Worm (Caenorhabditis elegans) whole organism, L2 larva: ENCODE results near the gene R11A8.1.

ENCODE experiments used
- C34F6.9 ChIP-seq: fragments of 150-350 bp; optimal IDR thresholded peaks from 2 replicates; lab custom pipeline; 2014; ENCODE audit warnings: missing biosample characterization, missing genetic modification characterization
- F13H6.1 ChIP-seq: sonication (generic microtip); optimal IDR thresholded peaks from 2 replicates; lab custom pipeline; 2016; ENCODE audit warnings: missing genetic modification characterization, missing compliant biosample characterization
- Y55F3AM.14 ChIP-seq: fragments of 200-800 bp; sonication (Bioruptor generic); optimal IDR thresholded peaks from 2 replicates; lab custom pipeline; 2018; ENCODE audit warnings: mild to moderate bottlenecking, missing genetic modification characterization, missing compliant biosample characterization
- ama-1 ChIP-seq: fragments of 150-350 bp; optimal IDR thresholded peaks from 2 replicates; lab custom pipeline; 2018; ENCODE audit warnings: inconsistent platforms
- ceh-82 ChIP-seq: fragments of 150-350 bp; optimal IDR thresholded peaks from 2 replicates; lab custom pipeline; 2014; ENCODE audit warnings: missing biosample characterization, missing genetic modification characterization
- crh-2 ChIP-seq: sonication (generic microtip); optimal IDR thresholded peaks from 2 replicates; lab custom pipeline; 2017; ENCODE audit warnings: missing biosample characterization, missing genetic modification characterization
- egl-27 ChIP-seq: sonication (generic microtip); optimal IDR thresholded peaks from 3 replicates; lab custom pipeline; 2017; ENCODE audit warnings: missing biosample characterization, missing genetic modification reagents, missing genetic modification characterization
- elt-3 ChIP-seq: sonication (generic microtip); optimal IDR thresholded peaks from 2 replicates; lab custom pipeline; 2017; ENCODE audit warnings: missing biosample characterization, missing genetic modification characterization
- fos-1 ChIP-seq: fragments of 150-350 bp; optimal IDR thresholded peaks from 2 replicates; lab custom pipeline; 2014; ENCODE audit warnings: missing biosample characterization, missing genetic modification characterization
- gmeb-1 ChIP-seq: fragments of 150-350 bp; optimal IDR thresholded peaks from 2 replicates; lab custom pipeline; 2014; ENCODE audit warnings: missing biosample characterization, missing genetic modification characterization
- lin-11 ChIP-seq: fragments of 150-350 bp; sonication (generic microtip); optimal IDR thresholded peaks from 2 replicates; lab custom pipeline; 2014; ENCODE audit warnings: missing biosample characterization, missing genetic modification characterization, inconsistent platforms, mixed read lengths
- lin-13 ChIP-seq: fragments of 150-350 bp; optimal IDR thresholded peaks from 2 replicates; lab custom pipeline; 2014; ENCODE audit warnings: missing biosample characterization, missing genetic modification reagents, missing genetic modification characterization
- lsy-2 ChIP-seq, 2 experiments: fragments of 150-350 bp in 1 of 2; sonication (generic microtip) in 1 of 2; optimal IDR thresholded peaks; 2 replicates each; lab custom pipeline; 2014 to 2017; ENCODE audit warnings: missing biosample characterization in 2 of 2, missing genetic modification characterization in 2 of 2
- mab-5 ChIP-seq: fragments of 150-350 bp; optimal IDR thresholded peaks from 2 replicates; lab custom pipeline; 2014; ENCODE audit warnings: missing biosample characterization, missing genetic modification characterization
- mbf-1 ChIP-seq: sonication (generic microtip); optimal IDR thresholded peaks from 2 replicates; lab custom pipeline; 2017; ENCODE audit warnings: missing biosample characterization, missing genetic modification characterization
- mdl-1 ChIP-seq, 2 experiments: fragments of 150-350 bp in 1 of 2; sonication (generic microtip) in 1 of 2; optimal IDR thresholded peaks; 2 replicates each; lab custom pipeline; 2017; ENCODE audit warnings: missing biosample characterization in 2 of 2, missing genetic modification characterization in 2 of 2
- nhr-10 ChIP-seq: sonication (generic microtip); optimal IDR thresholded peaks from 2 replicates; lab custom pipeline; 2017; ENCODE audit warnings: missing biosample characterization, missing genetic modification characterization
- nhr-12 ChIP-seq: fragments of 150-350 bp; optimal IDR thresholded peaks from 2 replicates; lab custom pipeline; 2014; ENCODE audit warnings: missing biosample characterization, missing genetic modification characterization
- nhr-129 ChIP-seq: fragments of 150-350 bp; optimal IDR thresholded peaks from 2 replicates; lab custom pipeline; 2014; ENCODE audit warnings: missing biosample characterization, missing genetic modification characterization
- nhr-21 ChIP-seq: fragments of 150-350 bp; optimal IDR thresholded peaks from 2 replicates; lab custom pipeline; 2014; ENCODE audit warnings: missing biosample characterization, missing genetic modification characterization
- nhr-25 ChIP-seq: fragments of 150-350 bp; sonication (generic microtip); optimal IDR thresholded peaks from 3 replicates; lab custom pipeline; 2014; ENCODE audit warnings: missing biosample characterization, missing genetic modification characterization
- nhr-6 ChIP-seq: fragments of 150-350 bp; optimal IDR thresholded peaks from 2 replicates; lab custom pipeline; 2014; ENCODE audit warnings: missing biosample characterization, missing genetic modification characterization
- nhr-77 ChIP-seq: fragments of 150-350 bp; optimal IDR thresholded peaks from 2 replicates; lab custom pipeline; 2014; ENCODE audit warnings: missing biosample characterization, missing genetic modification characterization
- sem-4 ChIP-seq: fragments of 150-350 bp; optimal IDR thresholded peaks from 2 replicates; lab custom pipeline; 2014; ENCODE audit warnings: missing biosample characterization, missing genetic modification reagents, missing genetic modification characterization
- skn-1 ChIP-seq: sonication (generic microtip); optimal IDR thresholded peaks from 2 replicates; lab custom pipeline; 2017; ENCODE audit warnings: missing biosample characterization, missing genetic modification characterization
- sma-3 ChIP-seq: sonication (generic microtip); optimal IDR thresholded peaks from 2 replicates; lab custom pipeline; 2016; ENCODE audit warnings: missing genetic modification reagents, missing genetic modification characterization, missing compliant biosample characterization
- sma-9 ChIP-seq, 2 experiments: fragments of 150-350 bp in 1 of 2; sonication (generic microtip) in 1 of 2; optimal IDR thresholded peaks; 2 replicates each; lab custom pipeline; 2014 to 2016; ENCODE audit warnings: missing genetic modification characterization in 2 of 2, mild to moderate bottlenecking in 1 of 2, missing biosample characterization in 1 of 2, missing compliant biosample characterization in 1 of 2, missing genetic modification reagents in 1 of 2, moderate library complexity in 1 of 2
- snpc-4 ChIP-seq: fragments of 150-350 bp; optimal IDR thresholded peaks from 2 replicates; lab custom pipeline; 2014; ENCODE audit warnings: missing biosample characterization, missing genetic modification characterization
- unc-55 ChIP-seq: fragments of 150-350 bp; sonication (generic microtip); optimal IDR thresholded peaks from 3 replicates; lab custom pipeline; 2014; ENCODE audit warnings: missing biosample characterization, missing genetic modification reagents, missing genetic modification characterization
- zag-1 ChIP-seq: fragments of 150-350 bp; optimal IDR thresholded peaks from 2 replicates; lab custom pipeline; 2014; ENCODE audit warnings: missing biosample characterization, missing genetic modification characterization

R11A8.1 gene

DNA sequence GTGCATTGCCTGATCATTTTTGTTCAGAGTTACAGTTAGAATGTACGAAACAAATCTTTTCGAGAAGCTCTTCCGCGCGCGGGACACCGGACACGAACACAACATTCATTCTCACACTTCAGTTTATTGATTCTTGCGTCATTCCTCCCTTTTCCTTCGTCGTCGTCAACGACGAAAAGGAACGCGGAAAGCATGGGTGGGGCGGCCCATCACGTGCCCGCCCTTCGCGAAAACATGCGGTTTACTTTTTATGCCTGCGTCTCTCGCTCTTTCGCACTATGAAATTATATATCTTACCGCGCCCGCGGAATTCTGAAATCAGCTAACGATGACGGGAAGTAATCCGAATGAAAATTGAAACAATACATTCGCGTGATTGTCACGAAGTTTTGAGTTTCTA is 23.7 kb upstream of the R11A8.1 start (continued):
- no peak for TF ChIP-seq F13H6.1 (tag; lab: Kevin White, UChicago)
- TF ChIP-seq fos-1 (tag; lab: Kevin White, UChicago), result no peak
- TF ChIP-seq mab-5 (tag; lab: Kevin White, UChicago), result no peak
- TF ChIP-seq nhr-12 (tag; lab: Kevin White, UChicago), result no peak
- no peak for TF ChIP-seq elt-3
- TF ChIP-seq lin-13 (GFP tag; lab: Kevin White, UChicago), result no peak
- no peak for TF ChIP-seq unc-55 (GFP tag; lab: Kevin White, UChicago)
- peak; percentile 71 for TF ChIP-seq nhr-21 (tag; lab: Kevin White, UChicago)
- TF ChIP-seq nhr-77 (tag; lab: Kevin White, UChicago), result no peak

ce11 chrIV:10374601-10375000 is 17.6 kb upstream of the R11A8.1 start, which contains the start of gene mask-1:
TSS of gene mask-1 (plus strand) at chrIV:10374901.
- TF ChIP-seq mbf-1 (tag; lab: Kevin White, UChicago), result no peak
- no peak for TF ChIP-seq sem-4 (tag; lab: Kevin White, UChicago)
- TF ChIP-seq mdl-1 (tag; optimal IDR thresholded peaks at IDR 0.05; lab: Kevin White, UChicago), result no peak
- TF ChIP-seq lin-11 (tag; lab: Kevin White, UChicago), result no peak
- TF ChIP-seq zag-1, result no peak
- no peak for TF ChIP-seq elt-3

ce11 chrIV:10373772-10374288 is 16.9 kb upstream of the R11A8.1 start, which contains the start of gene mpz-5:
TSS of gene mpz-5 (minus strand) at chrIV:10373822.
- peak; percentile 38 for TF ChIP-seq sma-9 (GFP tag; optimal IDR thresholded peaks at IDR 0.05; lab: Kevin White, UChicago)
- no peak for TF ChIP-seq sma-9 (tag; optimal IDR thresholded peaks at IDR 0.05; lab: Kevin White, UChicago)
- TF ChIP-seq nhr-129 (tag; lab: Kevin White, UChicago), result peak; percentile 48
- no peak for TF ChIP-seq ceh-82 (tag; lab: Kevin White, UChicago)
- TF ChIP-seq egl-27 (tag; lab: Kevin White, UChicago), result peak; percentile 46
- TF ChIP-seq snpc-4 (tag; lab: Kevin White, UChicago), result no peak
- peak; percentile 17 for TF ChIP-seq nhr-21 (tag; lab: Kevin White, UChicago)
- no peak for TF ChIP-seq Y55F3AM.14 (GFP tag; lab: Kevin White, UChicago)
- peak; percentile 46 for TF ChIP-seq fos-1 (tag; lab: Kevin White, UChicago)
- TF ChIP-seq unc-55 (GFP tag; lab: Kevin White, UChicago), result peak; percentile 78
- peak; percentile 80 for TF ChIP-seq nhr-25 (tag; lab: Kevin White, UChicago)
- TF ChIP-seq C34F6.9 (tag; lab: Kevin White, UChicago), result peak; percentile 92
- TF ChIP-seq sma-3, result peak; percentile 68
- TF ChIP-seq sem-4 (tag; lab: Kevin White, UChicago), result peak; percentile 9
- peak; percentile 43 for TF ChIP-seq nhr-6 (tag; lab: Kevin White, UChicago)
- peak; percentile 9 for TF ChIP-seq ama-1 (lab: Kevin White, UChicago)
- peak; percentile 52 for TF ChIP-seq F13H6.1 (tag; lab: Kevin White, UChicago)
- TF ChIP-seq lsy-2 (tag; optimal IDR thresholded peaks at IDR 0.05; lab: Kevin White, UChicago), result peak; percentile 72 to 87
- peak; percentile 83 for TF ChIP-seq gmeb-1 (tag; lab: Kevin White, UChicago)
- peak; percentile 47 for TF ChIP-seq lin-11 (tag; lab: Kevin White, UChicago)
- TF ChIP-seq nhr-10 (tag; lab: Kevin White, UChicago), result no peak
- peak; percentile 17 for TF ChIP-seq mab-5 (tag; lab: Kevin White, UChicago)
- TF ChIP-seq lin-13 (GFP tag; lab: Kevin White, UChicago), result peak; percentile 71
- no peak for TF ChIP-seq skn-1
- TF ChIP-seq crh-2 (tag; lab: Kevin White, UChicago), result peak; percentile 94

DNA sequence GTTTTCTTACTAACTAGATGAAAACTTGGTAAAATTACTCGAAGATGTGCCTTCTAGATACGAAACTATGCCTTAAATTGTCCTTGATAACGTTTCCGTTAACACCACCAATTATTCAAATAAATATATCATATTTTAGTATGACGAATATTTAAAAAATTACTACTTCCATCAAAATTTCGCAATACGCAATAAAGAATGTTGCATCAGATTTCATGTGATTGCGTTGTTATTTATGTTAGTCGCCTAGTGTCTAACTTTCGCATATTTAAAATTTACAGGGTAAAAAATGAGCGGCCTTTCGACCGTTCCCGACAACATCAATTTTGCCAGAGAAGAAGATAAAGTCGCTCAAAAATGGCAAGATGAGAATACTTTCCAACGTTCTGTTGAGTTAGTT is 11.4 kb upstream of the R11A8.1 start, which contains the start of gene iars-1:
iars-1 (plus strand) TSS at position 276 of the 400 bp plus-strand sequence.
- TF ChIP-seq nhr-129 (tag; lab: Kevin White, UChicago) (peak; percentile 11), nhr-10 (tag; lab: Kevin White, UChicago) (no peak)

DNA sequence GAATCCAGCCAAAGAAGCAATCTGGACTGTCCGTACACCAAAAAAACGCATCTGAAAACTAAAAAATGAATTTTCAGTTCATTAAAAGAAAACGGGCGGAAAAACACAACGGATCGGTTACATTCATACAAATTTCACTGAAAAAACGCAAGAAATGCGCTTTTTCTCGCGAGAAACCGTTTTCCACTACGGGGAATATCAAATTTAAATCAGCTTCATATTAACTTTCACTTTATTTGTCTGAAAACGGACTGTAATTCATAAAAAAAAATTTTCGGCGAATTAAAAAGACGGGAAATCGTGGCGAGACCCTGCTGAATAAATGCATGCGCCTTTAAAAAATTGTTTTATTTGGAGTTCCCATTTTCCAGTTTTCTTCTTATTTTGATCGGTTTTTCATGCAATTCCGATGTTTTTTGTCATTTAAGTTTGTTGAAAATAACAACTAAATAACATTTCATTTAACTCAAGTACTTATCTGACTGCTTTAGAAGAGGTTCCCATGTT is 10.8 kb upstream of the R11A8.1 start, which contains the start of gene pges-2:
pges-2 (minus strand) TSS at position 51 of the 507 bp plus-strand sequence.
- TF ChIP-seq lsy-2 (tag; optimal IDR thresholded peaks at IDR 0.05; lab: Kevin White, UChicago) (peak in 1 of 2 experiments; percentile 62), unc-55 (GFP tag; lab: Kevin White, UChicago) (peak; percentile 58), nhr-21 (tag; lab: Kevin White, UChicago) (no peak), C34F6.9 (tag; lab: Kevin White, UChicago) (peak; percentile 53), nhr-25 (tag; lab: Kevin White, UChicago) (no peak)
